Worm (Caenorhabditis elegans): ENCODE measurements around the gene gex-2.

DNA sequence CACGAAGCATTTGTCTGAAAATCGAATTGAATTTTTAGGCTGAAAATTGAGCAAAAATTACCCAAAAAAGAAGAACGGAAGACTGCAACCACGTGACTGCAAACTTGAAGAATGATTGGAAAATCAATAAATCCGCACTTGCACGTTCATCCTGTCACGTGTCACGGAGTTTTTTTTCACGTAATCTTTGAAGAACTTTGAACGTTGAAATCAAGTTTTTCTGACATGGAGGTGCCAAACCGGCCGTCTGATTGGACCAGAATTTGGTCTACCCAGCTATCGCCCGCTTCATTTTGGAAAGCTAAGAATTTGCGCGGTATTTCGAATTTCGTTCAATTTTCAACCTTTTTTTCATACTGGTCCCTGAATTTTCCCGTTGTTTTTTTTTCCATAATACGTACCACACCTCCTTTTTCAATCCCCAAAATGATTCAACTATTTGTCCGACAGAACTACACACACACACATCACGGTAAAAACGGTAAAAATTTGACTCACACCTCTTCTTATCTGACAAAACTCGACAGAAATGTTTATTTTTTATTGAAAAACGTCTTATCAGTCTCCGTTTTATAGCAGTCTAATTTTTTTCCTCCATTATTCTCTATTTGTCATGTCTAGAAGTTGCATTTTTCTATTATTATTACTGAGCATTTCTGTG, 23.9 kb downstream of the gex-2 start, which contains the start of the genes C18H7.7 and C18H7.11:
- TF ChIP-seq nhr-237 (tag; optimal IDR thresholded peaks at IDR 0.05) (no peak), lsy-2 (tag; optimal IDR thresholded peaks at IDR 0.05) (no peak), elt-1 (tag; optimal IDR thresholded peaks at IDR 0.05; ENCODE audit: borderline replicate concordance, insufficient read depth) (no peak)

Measured in whole organism, mixed stage, embryonic.